Fruit fly (Drosophila melanogaster) whole organism, embryonic: ENCODE results near the gene Zyx.
A peak's percentile ranks its signal among the peaks of the same experiment; 100 is the strongest.

Experiments used
- CG15269 ChIP-seq: fragments of 200-800 bp; sonication (Bioruptor generic); optimal IDR thresholded peaks from 2 replicates; lab custom pipeline; 2018; ENCODE audit warnings: missing biosample characterization, mild to moderate bottlenecking, missing genetic modification characterization, moderate library complexity
- CG4707 ChIP-seq: fragments of 200-800 bp; sonication (Bioruptor generic); optimal IDR thresholded peaks from 2 replicates; lab custom pipeline; 2018; ENCODE audit warnings: missing biosample characterization, mild to moderate bottlenecking, missing genetic modification characterization, moderate library complexity
- CG7556 ChIP-seq: fragments of 200-800 bp; sonication (Bioruptor generic); optimal IDR thresholded peaks from 2 replicates; lab custom pipeline; 2017; ENCODE audit warnings: missing biosample characterization, mild to moderate bottlenecking, missing genetic modification characterization
- CG9437 ChIP-seq: fragments of 200-800 bp; sonication (Bioruptor generic); optimal IDR thresholded peaks from 2 replicates; lab custom pipeline; 2018; ENCODE audit warnings: missing biosample characterization, mild to moderate bottlenecking, missing genetic modification characterization
- Dip2 ChIP-seq: fragments of 200-800 bp; sonication (Bioruptor generic); IDR thresholded peaks from 2 replicates; pipeline ENCODE4 v1.3.6; 2022; ENCODE audit warnings: missing biosample characterization, missing genetic modification characterization
- H2.0 ChIP-seq: fragments of 200-800 bp; sonication (Bioruptor generic); IDR thresholded peaks from 2 replicates; pipeline ENCODE4 v1.3.6; 2022; ENCODE audit warnings: missing biosample characterization, missing genetic modification characterization
- chinmo ChIP-seq: fragments of 200-800 bp; sonication (Bioruptor generic); IDR thresholded peaks from 4 replicates; pipeline ENCODE4 v1.3.6; 2022; ENCODE audit warnings: missing biosample characterization, missing genetic modification characterization; ENCODE audit not compliant: partially characterized antibody
- gfzf ChIP-seq: fragments of 200-800 bp; sonication (Bioruptor generic); optimal IDR thresholded peaks from 2 replicates; lab custom pipeline; 2016; ENCODE audit warnings: missing biosample characterization, mild to moderate bottlenecking, missing genetic modification characterization, moderate library complexity
- jigr1 ChIP-seq: fragments of 200-800 bp; sonication (Bioruptor generic); IDR thresholded peaks from 3 replicates; pipeline ENCODE4 v1.3.6; 2022; ENCODE audit warnings: missing biosample characterization, missing genetic modification characterization
- scrt ChIP-seq: fragments of 200-800 bp; sonication (Bioruptor generic); optimal IDR thresholded peaks from 2 replicates; lab custom pipeline; 2018; ENCODE audit warnings: missing biosample characterization, mild to moderate bottlenecking, missing genetic modification characterization, moderate library complexity
- seq ChIP-seq: fragments of 200-800 bp; sonication (Bioruptor generic); IDR thresholded peaks from 2 replicates; pipeline ENCODE4 v1.3.6; 2022; ENCODE audit warnings: missing biosample characterization, missing genetic modification characterization
- vvl ChIP-seq: fragments of 200-800 bp; sonication (Bioruptor generic); IDR thresholded peaks from 2 replicates; pipeline ENCODE4 v1.3.6; 2022; ENCODE audit warnings: missing biosample characterization, missing genetic modification characterization

DNA sequence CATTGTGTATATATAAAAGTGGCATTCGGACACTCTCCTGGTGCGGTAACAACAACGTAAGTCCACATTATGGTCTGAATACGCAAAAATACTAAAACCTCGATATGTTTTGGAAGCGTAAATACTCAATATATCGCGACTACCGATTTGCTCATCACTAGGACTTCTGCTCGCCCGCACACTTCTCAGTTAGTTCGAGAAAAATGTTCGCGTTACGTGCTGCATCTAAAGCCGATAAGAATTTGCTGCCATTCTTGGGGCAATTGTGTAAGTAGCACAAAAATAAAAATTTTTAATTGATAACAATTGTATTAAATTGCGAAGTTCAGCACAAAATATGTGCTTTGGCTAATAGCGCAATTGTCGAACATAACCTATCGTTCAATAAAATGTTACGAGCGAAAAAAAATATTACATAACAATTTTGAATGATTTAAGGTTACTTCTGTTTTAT, 33.1 kb downstream of the Zyx start, which contains the start of gene CG11076:
- TF ChIP-seq seq (GFP tag; lab: Robert Waterston, UW) (no peak), vvl (GFP tag; lab: Robert Waterston, UW) (no peak), gfzf (peak; percentile 39), jigr1 (GFP tag; lab: Robert Waterston, UW) (no peak), CG15269 (tag; lab: Kevin White, UChicago) (no peak), CG9437 (GFP tag; lab: Kevin White, UChicago) (peak; percentile 88), scrt (GFP tag; lab: Kevin White, UChicago) (no peak), H2.0 (GFP tag; lab: Robert Waterston, UW) (no peak), Dip2 (GFP tag; lab: Robert Waterston, UW) (no peak), CG7556 (GFP tag; lab: Kevin White, UChicago) (no peak), chinmo (GFP tag; lab: Robert Waterston, UW) (no peak), CG4707 (GFP tag; lab: Kevin White, UChicago) (no peak)
